Fruit fly (Drosophila melanogaster): ENCODE data around the gene Sfp24Bb.

Sfp24Bb gene

dm6 chr2L:3632047-3632880 is 37.3 kb downstream of the Sfp24Bb start:
- TF ChIP-seq lbe (GFP tag; optimal IDR thresholded peaks at IDR 0.05), result peak; percentile 94
- TF ChIP-seq zf30C (GFP tag; optimal IDR thresholded peaks at IDR 0.05), result peak; percentile 99
- TF ChIP-seq kah (GFP tag; optimal IDR thresholded peaks at IDR 0.05), result peak; percentile 95
- peak; percentile 99 for TF ChIP-seq Meics (GFP tag; optimal IDR thresholded peaks at IDR 0.05)
- TF ChIP-seq CG9215 (GFP tag; IDR thresholded peaks at IDR 0.05), result peak; percentile 96
- peak; percentile 96 for TF ChIP-seq CG9727 (GFP tag; optimal IDR thresholded peaks at IDR 0.05)
- TF ChIP-seq Antp (GFP tag; optimal IDR thresholded peaks at IDR 0.05), result peak; percentile 94
- TF ChIP-seq CG1529 (GFP tag; optimal IDR thresholded peaks at IDR 0.05), result peak; percentile 87
- TF ChIP-seq disco-r (GFP tag; optimal IDR thresholded peaks at IDR 0.05), result peak; percentile 91
- TF ChIP-seq amos (GFP tag; IDR thresholded peaks at IDR 0.05; ENCODE audit: partially characterized antibody), result no peak
- TF ChIP-seq Dp (GFP tag; optimal IDR thresholded peaks at IDR 0.05), result no peak
- peak; percentile 93 for TF ChIP-seq NC2β (GFP tag; optimal IDR thresholded peaks at IDR 0.05)
- TF ChIP-seq CG9609 (GFP tag; optimal IDR thresholded peaks at IDR 0.05), result peak; percentile 95
- TF ChIP-seq grn (GFP tag; optimal IDR thresholded peaks at IDR 0.05), result peak; percentile 81
- peak; percentile 93 for TF ChIP-seq Aef1 (GFP tag; IDR thresholded peaks at IDR 0.05)
- TF ChIP-seq CG12219 (GFP tag; optimal IDR thresholded peaks at IDR 0.05), result peak; percentile 94
- peak; percentile 88 for TF ChIP-seq eyg (GFP tag; optimal IDR thresholded peaks at IDR 0.05)
- TF ChIP-seq CG7271 (tag; optimal IDR thresholded peaks at IDR 0.05), result peak; percentile 98
- TF ChIP-seq chm (GFP tag; IDR thresholded peaks at IDR 0.05), result peak; percentile 93
- TF ChIP-seq croc (GFP tag; conservative IDR thresholded peaks at IDR 0.05), result peak; percentile 97
- TF ChIP-seq CG11695 (GFP tag; IDR thresholded peaks at IDR 0.05), result peak; percentile 98
- TF ChIP-seq Hsf (GFP tag; optimal IDR thresholded peaks at IDR 0.05), result peak; percentile 94
- peak; percentile 89 for TF ChIP-seq Ssrp (tag; optimal IDR thresholded peaks at IDR 0.05)
- peak; percentile 99 for TF ChIP-seq CG31441 (GFP tag; IDR thresholded peaks at IDR 0.05)
- peak; percentile 88 for TF ChIP-seq CG33557 (GFP tag; optimal IDR thresholded peaks at IDR 0.05)
- peak; percentile 93 for TF ChIP-seq org-1 (GFP tag; optimal IDR thresholded peaks at IDR 0.05)
- peak; percentile 80 for TF ChIP-seq CG11723 (GFP tag; optimal IDR thresholded peaks at IDR 0.05)
- peak; percentile 99 for TF ChIP-seq CG10274 (GFP tag; optimal IDR thresholded peaks at IDR 0.05)
- peak; percentile 97 for TF ChIP-seq gsb (GFP tag; IDR thresholded peaks at IDR 0.05)
- TF ChIP-seq sqz (GFP tag; optimal IDR thresholded peaks at IDR 0.05), result peak; percentile 97
- TF ChIP-seq fd64A (GFP tag; optimal IDR thresholded peaks at IDR 0.05), result peak; percentile 95
- peak; percentile 92 for TF ChIP-seq CG12744 (GFP tag; optimal IDR thresholded peaks at IDR 0.05)
- peak; percentile 95 for TF ChIP-seq CG4820 (GFP tag; optimal IDR thresholded peaks at IDR 0.05)
- peak; percentile 94 for TF ChIP-seq D19B (GFP tag; optimal IDR thresholded peaks at IDR 0.05)
- TF ChIP-seq pzg (GFP tag; optimal IDR thresholded peaks at IDR 0.05), result peak; percentile 27
- no peak for TF ChIP-seq lov (optimal IDR thresholded peaks at IDR 0.05)
- TF ChIP-seq lov (GFP tag; IDR thresholded peaks at IDR 0.05), result peak; percentile 96
- TF ChIP-seq tll (GFP tag; optimal IDR thresholded peaks at IDR 0.05), result peak in 1 of 2 experiments; percentile 32
- peak; percentile 90 for TF ChIP-seq cato (GFP tag; optimal IDR thresholded peaks at IDR 0.05; ENCODE audit: borderline replicate concordance)
- TF ChIP-seq CG10979 (tag; optimal IDR thresholded peaks at IDR 0.05), result peak; percentile 99
- peak; percentile 80 for TF ChIP-seq CG7928 (GFP tag; optimal IDR thresholded peaks at IDR 0.05)
- TF ChIP-seq toy (GFP tag; IDR thresholded peaks at IDR 0.05), result peak; percentile 96
- peak; percentile 91 for TF ChIP-seq CG33213 (GFP tag; optimal IDR thresholded peaks at IDR 0.05)
- peak; percentile 97 for TF ChIP-seq NFAT (GFP tag; IDR thresholded peaks at IDR 0.05)
- peak; percentile 98 for TF ChIP-seq cg (GFP tag; optimal IDR thresholded peaks at IDR 0.05)
- TF ChIP-seq CG32532 (GFP tag; IDR thresholded peaks at IDR 0.05), result peak; percentile 99
- TF ChIP-seq BEAF-32 (GFP tag; optimal IDR thresholded peaks at IDR 0.05), result peak; percentile 1
- peak; percentile 97 for TF ChIP-seq CG6683 (GFP tag; optimal IDR thresholded peaks at IDR 0.05)
- TF ChIP-seq CG13775 (GFP tag; optimal IDR thresholded peaks at IDR 0.05), result peak; percentile 93

All from whole organism, embryonic.